Worm (Caenorhabditis elegans) whole organism, midembryonic: ENCODE data around the gene F53F8.7.

Experiments
- T22C8.4 ChIP-seq: fragments of 200-800 bp; sonication (Bioruptor generic); IDR thresholded peaks from 2 replicates; pipeline ENCODE4 v1.3.6; 2022; ENCODE audit warnings: missing genetic modification characterization, missing compliant biosample characterization
- cog-1 ChIP-seq: sonication (generic microtip); optimal IDR thresholded peaks from 2 replicates; lab custom pipeline; 2016; ENCODE audit warnings: missing genetic modification characterization, missing compliant biosample characterization
- flt-1 ChIP-seq: fragments of 200-800 bp; sonication (Bioruptor generic); IDR thresholded peaks from 2 replicates; pipeline ENCODE4 v1.3.6; 2022; ENCODE audit warnings: missing genetic modification characterization, missing compliant biosample characterization
- klf-2 ChIP-seq: fragments of 200-800 bp; sonication (Bioruptor generic); conservative IDR thresholded peaks from 2 replicates; pipeline ENCODE4 v1.3.6; 2022; ENCODE audit warnings: missing genetic modification reagents, missing genetic modification characterization, missing compliant biosample characterization
- med-1 ChIP-seq: sonication (generic microtip); optimal IDR thresholded peaks from 2 replicates; lab custom pipeline; 2017; ENCODE audit warnings: missing genetic modification characterization, mild to moderate bottlenecking, missing compliant biosample characterization, antibody characterized with exemption, missing genetic modification reagents; ENCODE audit not compliant: insufficient read depth
- ref-1 ChIP-seq: fragments of 200-800 bp; sonication (Bioruptor generic); conservative IDR thresholded peaks from 2 replicates; pipeline ENCODE4 v1.3.6; 2022; ENCODE audit warnings: missing genetic modification reagents, missing genetic modification characterization, missing compliant biosample characterization
- tab-1 ChIP-seq: fragments of 200-800 bp; sonication (Bioruptor generic); IDR thresholded peaks from 2 replicates; pipeline ENCODE4 v1.3.6; 2022; ENCODE audit warnings: missing genetic modification characterization, missing compliant biosample characterization
- ztf-23 ChIP-seq: fragments of 200-800 bp; sonication (Bioruptor generic); IDR thresholded peaks from 2 replicates; pipeline ENCODE4 v1.3.6; 2022; ENCODE audit warnings: missing genetic modification reagents, missing genetic modification characterization, missing compliant biosample characterization
- ztf-29 ChIP-seq: fragments of 200-800 bp; sonication (Bioruptor generic); IDR thresholded peaks from 2 replicates; pipeline ENCODE4 v1.3.6; 2022; ENCODE audit warnings: missing genetic modification reagents, missing genetic modification characterization, missing compliant biosample characterization

The F53F8.7 gene

ce11 chrV:20698266-20698665, at the start of gene F53F8.7:
Gene F53F8.7 (minus strand): TSS chrV:20698366.
- TF ChIP-seq med-1 (GFP tag; lab: Kevin White, UChicago) = no peak
- no peak for TF ChIP-seq ztf-29
- TF ChIP-seq tab-1 = no peak
- TF ChIP-seq flt-1 = no peak
- TF ChIP-seq ref-1 (GFP tag; lab: Robert Waterston, UW) = no peak
- TF ChIP-seq T22C8.4 (GFP tag; lab: Robert Waterston, UW) = no peak
- TF ChIP-seq klf-2 (GFP tag; lab: Robert Waterston, UW) = no peak
- TF ChIP-seq ztf-23 (GFP tag; lab: Robert Waterston, UW) = no peak
- no peak for TF ChIP-seq cog-1 (tag; lab: Kevin White, UChicago)

- TF ChIP-seq med-1 (GFP tag; lab: Kevin White, UChicago) (no peak), ztf-29 (no peak), T22C8.4 (GFP tag; lab: Robert Waterston, UW) (no peak), ztf-23 (GFP tag; lab: Robert Waterston, UW) (no peak), ref-1 (GFP tag; lab: Robert Waterston, UW) (no peak), tab-1 (no peak), klf-2 (GFP tag; lab: Robert Waterston, UW) (no peak)
These were observed 49.8 kb upstream of the F53F8.7 start for ce11 chrV:20747964-20748363.

- TF ChIP-seq ref-1 (GFP tag; lab: Robert Waterston, UW) (no peak), cog-1 (tag; lab: Kevin White, UChicago) (no peak), flt-1 (no peak), ztf-29 (no peak), klf-2 (GFP tag; lab: Robert Waterston, UW) (no peak), tab-1 (no peak), ztf-23 (GFP tag; lab: Robert Waterston, UW) (no peak), T22C8.4 (GFP tag; lab: Robert Waterston, UW) (no peak), med-1 (GFP tag; lab: Kevin White, UChicago) (no peak)
These were observed 48.6 kb upstream of the F53F8.7 start for ce11 chrV:20746805-20747204.

ce11 chrV:20745278-20745677, 47.1 kb upstream of the F53F8.7 start:
- TF ChIP-seq ref-1 (GFP tag; lab: Robert Waterston, UW) (no peak), med-1 (GFP tag; lab: Kevin White, UChicago) (no peak), ztf-29 (no peak), flt-1 (no peak), ztf-23 (GFP tag; lab: Robert Waterston, UW) (no peak), cog-1 (tag; lab: Kevin White, UChicago) (no peak), klf-2 (GFP tag; lab: Robert Waterston, UW) (no peak), tab-1 (no peak), T22C8.4 (GFP tag; lab: Robert Waterston, UW) (no peak)

ce11 chrV:20744290-20744837, 46.2 kb upstream of the F53F8.7 start, which contains the start of gene dnj-25:
Gene dnj-25 (minus strand): TSS chrV:20744346.
- TF ChIP-seq ztf-29 (no peak), T22C8.4 (GFP tag; lab: Robert Waterston, UW) (no peak), ztf-23 (GFP tag; lab: Robert Waterston, UW) (no peak), med-1 (GFP tag; lab: Kevin White, UChicago) (no peak), cog-1 (tag; lab: Kevin White, UChicago) (no peak), flt-1 (no peak), ref-1 (GFP tag; lab: Robert Waterston, UW) (no peak), klf-2 (GFP tag; lab: Robert Waterston, UW) (no peak), tab-1 (no peak)

ce11 chrV:20739387-20739786, 41.2 kb upstream of the F53F8.7 start:
- no peak for TF ChIP-seq klf-2 (GFP tag; lab: Robert Waterston, UW)
- no peak for TF ChIP-seq ztf-29
- TF ChIP-seq ztf-23 (GFP tag; lab: Robert Waterston, UW) = no peak

ce11 chrV:20734658-20735057, 36.5 kb upstream of the F53F8.7 start, which contains the start of gene srxa-6:
Gene srxa-6 (plus strand): TSS chrV:20734958.
- no peak for TF ChIP-seq cog-1 (tag; lab: Kevin White, UChicago)
- TF ChIP-seq ztf-29 = no peak
- no peak for TF ChIP-seq T22C8.4 (GFP tag; lab: Robert Waterston, UW)
- no peak for TF ChIP-seq flt-1
- TF ChIP-seq med-1 (GFP tag; lab: Kevin White, UChicago) = no peak
- TF ChIP-seq klf-2 (GFP tag; lab: Robert Waterston, UW) = no peak

ce11 chrV:20731787-20732186, 33.6 kb upstream of the F53F8.7 start, which contains the start of gene srxa-1:
Gene srxa-1 (plus strand): TSS chrV:20732087.
- TF ChIP-seq klf-2 (GFP tag; lab: Robert Waterston, UW) (no peak), flt-1 (no peak), ztf-29 (no peak), ref-1 (GFP tag; lab: Robert Waterston, UW) (no peak), cog-1 (tag; lab: Kevin White, UChicago) (no peak), med-1 (GFP tag; lab: Kevin White, UChicago) (no peak), ztf-23 (GFP tag; lab: Robert Waterston, UW) (no peak), T22C8.4 (GFP tag; lab: Robert Waterston, UW) (no peak), tab-1 (no peak)

- TF ChIP-seq ref-1 (GFP tag; lab: Robert Waterston, UW) (no peak), ztf-23 (GFP tag; lab: Robert Waterston, UW) (no peak), flt-1 (no peak), cog-1 (tag; lab: Kevin White, UChicago) (peak; percentile 54)
These were observed 30.7 kb upstream of the F53F8.7 start, which contains the start of gene ipla-3 for ce11 chrV:20728763-20729350. Gene ipla-3 (minus strand): TSS chrV:20729272.

- no peak for TF ChIP-seq ztf-23 (GFP tag; lab: Robert Waterston, UW)
- no peak for TF ChIP-seq flt-1
- no peak for TF ChIP-seq ref-1 (GFP tag; lab: Robert Waterston, UW)
- no peak for TF ChIP-seq med-1 (GFP tag; lab: Kevin White, UChicago)
- TF ChIP-seq cog-1 (tag; lab: Kevin White, UChicago) = no peak
- TF ChIP-seq T22C8.4 (GFP tag; lab: Robert Waterston, UW) = no peak
- no peak for TF ChIP-seq ztf-29
- TF ChIP-seq tab-1 = no peak
- TF ChIP-seq klf-2 (GFP tag; lab: Robert Waterston, UW) = no peak
These were observed 29.3 kb upstream of the F53F8.7 start for ce11 chrV:20727458-20727857.
